Fruit fly (Drosophila melanogaster) whole organism, embryonic: ENCODE measurements around the gene CG2865.
A peak's percentile ranks its signal among the peaks of the same experiment; 100 is the strongest.

ENCODE experiments used
- CG12769 ChIP-seq: fragments of 200-800 bp; sonication (Bioruptor generic); optimal IDR thresholded peaks from 2 replicates; lab custom pipeline; 2019; ENCODE audit warnings: missing biosample characterization, mild to moderate bottlenecking, missing genetic modification characterization, moderate library complexity
- CG17186 ChIP-seq: fragments of 200-800 bp; sonication (Bioruptor generic); optimal IDR thresholded peaks from 3 replicates; lab custom pipeline; 2017; ENCODE audit warnings: missing biosample characterization, missing genetic modification reagents, missing genetic modification characterization
- CG6689 ChIP-seq: fragments of 200-800 bp; sonication (Bioruptor generic); IDR thresholded peaks from 2 replicates; pipeline ENCODE4 v1.3.6; 2022; ENCODE audit warnings: missing biosample characterization, missing genetic modification characterization
- CG8478 ChIP-seq: fragments of >200 bp; optimal IDR thresholded peaks from 2 replicates; lab custom pipeline; 2018
- chm ChIP-seq: fragments of 200-800 bp; sonication (Bioruptor generic); IDR thresholded peaks from 2 replicates; pipeline ENCODE4 v1.3.6; 2022; ENCODE audit warnings: missing biosample characterization, missing genetic modification characterization
- kay ChIP-seq: fragments of 200-800 bp; sonication (Bioruptor generic); optimal IDR thresholded peaks from 2 replicates; lab custom pipeline; 2016; ENCODE audit warnings: missing biosample characterization, missing genetic modification characterization
- vvl ChIP-seq: fragments of 200-800 bp; sonication (Bioruptor generic); IDR thresholded peaks from 2 replicates; pipeline ENCODE4 v1.3.6; 2022; ENCODE audit warnings: missing biosample characterization, missing genetic modification characterization

- TF ChIP-seq chm (GFP tag; lab: Robert Waterston, UW) = 0 out of 2 replicates have a peak, but pooled peaks have one; percentile 20
- TF ChIP-seq CG6689 = no peak
- TF ChIP-seq kay (GFP tag; lab: Kevin White, UChicago) = no peak
- no peak for TF ChIP-seq CG17186
- no peak for TF ChIP-seq CG12769 (tag; lab: Kevin White, UChicago)
- TF ChIP-seq vvl (GFP tag; lab: Robert Waterston, UW) = no peak
- no peak for TF ChIP-seq CG8478 (lab: Kevin White, UChicago)
These were observed 34.5 kb downstream of the CG2865 start for dm6 chrX:2258602-2259233.
